Worm (Caenorhabditis elegans): ENCODE measurements around the gene mpz-5.
"Not testable (repeated sequence)": the region's sequence is repeated elsewhere in the genome, so short reads cannot be mapped to it uniquely, and the experiment has no call there.

DNA sequence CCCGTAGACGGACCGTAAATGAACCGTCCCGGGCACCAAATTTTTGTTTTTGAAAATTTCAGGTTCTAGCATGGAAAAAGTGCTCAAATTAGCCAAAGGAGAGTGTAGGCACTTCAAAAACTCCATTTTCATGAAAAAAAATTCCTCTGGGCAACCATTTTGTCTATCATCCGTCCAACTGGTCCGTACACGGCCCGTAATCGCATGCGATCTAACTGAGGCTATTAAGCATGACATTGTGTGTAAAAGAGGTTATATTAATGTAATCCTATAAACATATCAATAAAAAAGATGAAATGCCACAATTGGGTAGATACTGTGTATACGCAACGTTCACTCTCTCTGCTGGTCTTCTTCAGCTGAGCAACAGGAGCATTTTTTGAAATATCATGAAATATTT, 51.0 kb downstream of the mpz-5 start, which contains the start of gene R09E10.1:
- TF ChIP-seq lin-39 (tag; optimal IDR thresholded peaks at IDR 0.05); pha-4 (tag; optimal IDR thresholded peaks at IDR 0.05); ceh-82 (tag; optimal IDR thresholded peaks at IDR 0.05); aly-2 (tag; optimal IDR thresholded peaks at IDR 0.05); nhr-76 (tag; optimal IDR thresholded peaks at IDR 0.05); ama-1 (optimal IDR thresholded peaks at IDR 0.05); elt-2 (tag; optimal IDR thresholded peaks at IDR 0.05); lsy-12 (tag; optimal IDR thresholded peaks at IDR 0.05); nfya-1 (tag; optimal IDR thresholded peaks at IDR 0.05; ENCODE audit: insufficient read depth); snpc-4 (tag; optimal IDR thresholded peaks at IDR 0.05): not testable (repeated sequence)
